Worm (Caenorhabditis elegans): ENCODE measurements around the gene F53F4.17.

The F53F4.17 gene

ce11 chrV:13627103-13627623 lies 39.2 kb downstream of the F53F4.17 start, which contains the start of gene sde-2 (continued):
- TF ChIP-seq fkh-4 (tag; optimal IDR thresholded peaks at IDR 0.05; ENCODE audit: borderline replicate concordance) = no peak
- TF ChIP-seq ama-1 (optimal IDR thresholded peaks at IDR 0.05) = no peak
- TF ChIP-seq grh-1 (GFP tag; IDR thresholded peaks at IDR 0.05) = no peak
- no peak for TF ChIP-seq elt-3 (tag; optimal IDR thresholded peaks at IDR 0.05)
- TF ChIP-seq irx-1 (tag; optimal IDR thresholded peaks at IDR 0.05) = no peak
- peak; percentile 44 for TF ChIP-seq tbx-2 (tag; optimal IDR thresholded peaks at IDR 0.05)
- peak; percentile 33 for TF ChIP-seq swsn-7 (tag; optimal IDR thresholded peaks at IDR 0.05)

- TF ChIP-seq nhr-237 (tag; optimal IDR thresholded peaks at IDR 0.05) = no peak
These were observed 46.1 kb downstream of the F53F4.17 start, which contains the start of gene H37A05.2 for ce11 chrV:13634149-13634548. Gene H37A05.2 (minus strand): TSS chrV:13634249.

ce11 chrV:13636411-13636810 lies 48.4 kb downstream of the F53F4.17 start:
- TF ChIP-seq blmp-1 (tag; optimal IDR thresholded peaks at IDR 0.05) (peak; percentile 73), nhr-85 (tag) (peak; percentile 57), unc-86 (tag; optimal IDR thresholded peaks at IDR 0.05) (no peak), nhr-20 (tag; optimal IDR thresholded peaks at IDR 0.05) (peak; percentile 0)

ce11 chrV:13638040-13638439 lies 50.0 kb downstream of the F53F4.17 start:
- TF ChIP-seq ets-5 (GFP tag; IDR thresholded peaks at IDR 0.05) (no peak), nhr-19 (GFP tag; conservative IDR thresholded peaks at IDR 0.05) (no peak), nhr-28 (tag; optimal IDR thresholded peaks at IDR 0.05) (no peak), zip-4 (GFP tag; optimal IDR thresholded peaks at IDR 0.05) (no peak), lin-14 (GFP tag; optimal IDR thresholded peaks at IDR 0.05) (peak; percentile 14), isw-1 (GFP tag; IDR thresholded peaks at IDR 0.05) (no peak), fos-1 (tag; optimal IDR thresholded peaks at IDR 0.05) (no peak), tbx-2 (tag; optimal IDR thresholded peaks at IDR 0.05) (no peak), blmp-1 (tag; optimal IDR thresholded peaks at IDR 0.05) (no peak), ceh-88 (GFP tag; IDR thresholded peaks at IDR 0.05) (no peak), lin-13 (GFP tag; optimal IDR thresholded peaks at IDR 0.05) (no peak), ztf-11 (tag; optimal IDR thresholded peaks at IDR 0.05) (no peak), vab-15 (tag; optimal IDR thresholded peaks at IDR 0.05) (no peak), C04F5.9 (tag; optimal IDR thresholded peaks at IDR 0.05) (no peak), nhr-12 (tag; optimal IDR thresholded peaks at IDR 0.05) (no peak), C34B4.2 (tag; optimal IDR thresholded peaks at IDR 0.05) (no peak), nhr-84 (tag; optimal IDR thresholded peaks at IDR 0.05) (no peak), nhr-90 (tag; optimal IDR thresholded peaks at IDR 0.05; ENCODE audit: poor library complexity) (no peak), mdl-1 (tag; optimal IDR thresholded peaks at IDR 0.05) (no peak), fkh-4 (tag; optimal IDR thresholded peaks at IDR 0.05; ENCODE audit: borderline replicate concordance) (no peak), unc-30 (tag; optimal IDR thresholded peaks at IDR 0.05) (no peak), alr-1 (tag; optimal IDR thresholded peaks at IDR 0.05; ENCODE audit: borderline replicate concordance) (no peak), nhr-71 (tag; optimal IDR thresholded peaks at IDR 0.05) (peak; percentile 20), jun-1 (tag; optimal IDR thresholded peaks at IDR 0.05) (peak; percentile 3), elt-2 (tag; optimal IDR thresholded peaks at IDR 0.05) (peak; percentile 94), pax-3 (tag; optimal IDR thresholded peaks at IDR 0.05) (peak; percentile 30), nhr-76 (tag; optimal IDR thresholded peaks at IDR 0.05) (no peak), xbp-1 (tag; optimal IDR thresholded peaks at IDR 0.05) (no peak), mep-1 (tag; optimal IDR thresholded peaks at IDR 0.05) (no peak), egl-27 (tag; optimal IDR thresholded peaks at IDR 0.05) (no peak), ceh-8 (GFP tag; optimal IDR thresholded peaks at IDR 0.05) (no peak), mef-2 (tag; optimal IDR thresholded peaks at IDR 0.05) (no peak), snpc-4 (tag; optimal IDR thresholded peaks at IDR 0.05) (no peak), egl-13 (tag; optimal IDR thresholded peaks at IDR 0.05) (no peak), elt-3 (tag; optimal IDR thresholded peaks at IDR 0.05) (no peak), efl-3 (GFP tag; optimal IDR thresholded peaks at IDR 0.05) (no peak), unc-98 (GFP tag; IDR thresholded peaks at IDR 0.05) (no peak), dpl-1 (GFP tag; optimal IDR thresholded peaks at IDR 0.05) (no peak), Y116A8C.19 (tag; optimal IDR thresholded peaks at IDR 0.05; ENCODE audit: borderline replicate concordance) (no peak)

Measured in whole organism, L1 larva.